Fruit fly (Drosophila melanogaster): ENCODE measurements around the gene CG1146.

Gene CG1146

DNA sequence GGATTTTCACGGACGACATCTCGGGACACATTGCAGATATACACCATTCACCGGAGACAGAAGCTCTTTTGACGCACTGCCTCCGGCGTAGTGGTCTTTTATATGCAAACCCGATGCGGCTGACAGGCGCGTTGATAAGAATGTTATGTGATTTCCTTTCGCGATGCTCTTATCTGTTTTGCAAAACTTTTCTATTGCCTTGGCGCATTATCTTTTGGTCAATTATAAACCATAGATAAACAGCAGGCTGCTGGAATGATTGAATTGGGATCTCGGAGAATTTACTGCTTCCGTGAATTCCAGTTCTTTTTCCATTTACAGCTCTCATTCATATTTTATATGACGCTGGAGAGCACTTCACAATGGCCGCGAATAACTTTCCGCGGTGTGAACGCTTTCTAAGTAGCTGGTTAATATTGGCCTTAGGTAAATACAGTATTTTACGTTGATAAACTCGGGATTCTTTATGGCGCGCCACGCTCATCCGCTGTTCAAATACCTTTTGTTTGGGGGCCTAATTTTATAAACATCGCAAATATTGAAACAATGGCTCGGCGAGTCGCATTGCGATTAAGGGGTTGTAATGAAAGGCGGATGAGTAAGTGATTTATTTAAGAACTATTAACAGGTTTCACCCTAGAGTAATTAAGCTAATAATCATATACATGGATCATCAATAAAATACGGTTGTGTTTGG, 12.9 kb upstream of the CG1146 start, which contains the start of gene CG16762 (continued):
- peak; percentile 58; the same call in 1 of the 2 replicates for TF ChIP-seq CG31441 (GFP tag; IDR thresholded peaks at IDR 0.05)
- no peak for TF ChIP-seq z (GFP tag; IDR thresholded peaks at IDR 0.05)
- TF ChIP-seq gem (tag; optimal IDR thresholded peaks at IDR 0.05), result peak; percentile 52
- peak; percentile 53 for TF ChIP-seq CG7271 (tag; optimal IDR thresholded peaks at IDR 0.05)
- TF ChIP-seq CG30020 (tag; optimal IDR thresholded peaks at IDR 0.05), result no peak
- TF ChIP-seq psq (GFP tag; optimal IDR thresholded peaks at IDR 0.05), result no peak
- TF ChIP-seq maf-S (GFP tag; optimal IDR thresholded peaks at IDR 0.05), result peak; percentile 27
- no peak for TF ChIP-seq corto (GFP tag; optimal IDR thresholded peaks at IDR 0.05)
- TF ChIP-seq oc (tag; optimal IDR thresholded peaks at IDR 0.05), result peak; percentile 81
- peak; percentile 23 for TF ChIP-seq shn (GFP tag; optimal IDR thresholded peaks at IDR 0.05)
- no peak for TF ChIP-seq CG10543 (GFP tag; optimal IDR thresholded peaks at IDR 0.05)
- no peak for TF ChIP-seq CG2199 (GFP tag; IDR thresholded peaks at IDR 0.05)
- TF ChIP-seq tll (GFP tag; optimal IDR thresholded peaks at IDR 0.05), result no peak
- no peak for TF ChIP-seq CG3726 (GFP tag; IDR thresholded peaks at IDR 0.05)
- TF ChIP-seq Mes4 (GFP tag; optimal IDR thresholded peaks at IDR 0.05), result peak; percentile 21
- TF ChIP-seq hb (GFP tag; IDR thresholded peaks at IDR 0.05; ENCODE audit: partially characterized antibody), result no peak
- TF ChIP-seq ro (GFP tag; IDR thresholded peaks at IDR 0.05), result no peak
- TF ChIP-seq CG12659 (GFP tag; optimal IDR thresholded peaks at IDR 0.05), result peak; percentile 28
- peak; percentile 40 for TF ChIP-seq CG3995 (GFP tag; optimal IDR thresholded peaks at IDR 0.05)
- peak; percentile 59 for TF ChIP-seq Fer3 (tag; optimal IDR thresholded peaks at IDR 0.05)
- peak; percentile 51 for TF ChIP-seq CG12942 (GFP tag; optimal IDR thresholded peaks at IDR 0.05)
- peak; percentile 51; the same call in 1 of the 3 replicates for TF ChIP-seq gce (GFP tag; IDR thresholded peaks at IDR 0.05)
- no peak for TF ChIP-seq Scr (GFP tag; IDR thresholded peaks at IDR 0.05; ENCODE audit: partially characterized antibody)
- TF ChIP-seq Aef1 (GFP tag; IDR thresholded peaks at IDR 0.05), result no peak
- no peak for TF ChIP-seq CG4730 (GFP tag; IDR thresholded peaks at IDR 0.05)
- no peak for TF ChIP-seq CG16815 (GFP tag; optimal IDR thresholded peaks at IDR 0.05)
- peak; percentile 44 for TF ChIP-seq CG2120 (GFP tag; optimal IDR thresholded peaks at IDR 0.05)
- TF ChIP-seq CG4424 (GFP tag; optimal IDR thresholded peaks at IDR 0.05), result peak; percentile 27
- TF ChIP-seq CG7786 (GFP tag; optimal IDR thresholded peaks at IDR 0.05), result peak; percentile 13
- TF ChIP-seq wdn (GFP tag; IDR thresholded peaks at IDR 0.05), result no peak
- TF ChIP-seq exex (tag; optimal IDR thresholded peaks at IDR 0.05), result peak; percentile 11
- TF ChIP-seq CG4328 (GFP tag; optimal IDR thresholded peaks at IDR 0.05), result peak; percentile 23
- TF ChIP-seq Max (GFP tag; optimal IDR thresholded peaks at IDR 0.05), result peak; percentile 49
- TF ChIP-seq pros (GFP tag; optimal IDR thresholded peaks at IDR 0.05), result no peak
- no peak for TF ChIP-seq CG10959 (GFP tag; IDR thresholded peaks at IDR 0.05)
- peak; percentile 38 for TF ChIP-seq Fer2 (tag; optimal IDR thresholded peaks at IDR 0.05)
- TF ChIP-seq sisA (GFP tag; IDR thresholded peaks at IDR 0.05), result no peak
- no peak for TF ChIP-seq Taf1 (GFP tag; IDR thresholded peaks at IDR 0.05)
- no peak for TF ChIP-seq pum (GFP tag; optimal IDR thresholded peaks at IDR 0.05)
- no peak for TF ChIP-seq CG12744 (GFP tag; optimal IDR thresholded peaks at IDR 0.05)
- TF ChIP-seq B-H1 (GFP tag; IDR thresholded peaks at IDR 0.05), result no peak
- TF ChIP-seq CG15514 (GFP tag; optimal IDR thresholded peaks at IDR 0.05), result peak; percentile 68
- peak in 1 of 2 experiments; percentile 76 for TF ChIP-seq bsh (GFP tag; optimal IDR thresholded peaks at IDR 0.05)
- no peak for TF ChIP-seq luna (GFP tag; optimal IDR thresholded peaks at IDR 0.05)
- no peak for TF ChIP-seq HLH4C (GFP tag; IDR thresholded peaks at IDR 0.05; ENCODE audit: partially characterized antibody)
- TF ChIP-seq fd96Cb (tag; optimal IDR thresholded peaks at IDR 0.05), result peak; percentile 26
- peak; percentile 34 for TF ChIP-seq CG6854 (GFP tag; optimal IDR thresholded peaks at IDR 0.05)
- peak; percentile 70 for TF ChIP-seq CG6254 (GFP tag; optimal IDR thresholded peaks at IDR 0.05)
- peak; percentile 19 for TF ChIP-seq kah (GFP tag; optimal IDR thresholded peaks at IDR 0.05)
